Fruit fly (Drosophila melanogaster) whole organism, embryonic: ENCODE results near the gene CG18581.

Experiments
- CG1233 ChIP-seq: fragments of 200-800 bp; sonication (Bioruptor generic); optimal IDR thresholded peaks from 4 replicates; lab custom pipeline; 2018; ENCODE audit warnings: missing biosample characterization, mild to moderate bottlenecking, missing genetic modification characterization
- Doc2 ChIP-seq: fragments of 200-800 bp; sonication (Bioruptor generic); IDR thresholded peaks from 2 replicates; pipeline ENCODE4 v1.3.6; 2022; ENCODE audit warnings: missing biosample characterization, missing genetic modification characterization
- Fer3 ChIP-seq: fragments of 200-800 bp; sonication (Bioruptor generic); optimal IDR thresholded peaks from 2 replicates; lab custom pipeline; 2018; ENCODE audit warnings: missing biosample characterization, mild to moderate bottlenecking, missing genetic modification characterization, moderate library complexity
- Hand ChIP-seq: fragments of 200-800 bp; sonication (Bioruptor generic); optimal IDR thresholded peaks from 2 replicates; lab custom pipeline; 2017; ENCODE audit warnings: mild to moderate bottlenecking, missing biosample characterization, missing genetic modification reagents, missing genetic modification characterization
- Hsf ChIP-seq: fragments of 200-800 bp; sonication (Bioruptor generic); optimal IDR thresholded peaks from 3 replicates; lab custom pipeline; 2016; ENCODE audit warnings: missing biosample characterization, missing genetic modification characterization
- NC2α ChIP-seq: fragments of 200-800 bp; sonication (Bioruptor generic); optimal IDR thresholded peaks from 2 replicates; lab custom pipeline; 2016; ENCODE audit warnings: missing biosample characterization, missing genetic modification characterization
- Ssrp ChIP-seq: fragments of 200-800 bp; sonication (Bioruptor generic); optimal IDR thresholded peaks from 2 replicates; lab custom pipeline; 2018; ENCODE audit warnings: missing biosample characterization, mild to moderate bottlenecking, missing genetic modification characterization, moderate library complexity
- Tbp ChIP-seq: fragments of >200 bp; optimal IDR thresholded peaks from 2 replicates; lab custom pipeline; 2018; ENCODE audit warnings: missing biosample characterization, missing genetic modification characterization
- cad ChIP-seq: fragments of >200 bp; optimal IDR thresholded peaks from 2 replicates; lab custom pipeline; 2017; ENCODE audit warnings: missing biosample characterization, missing genetic modification characterization
- crc ChIP-seq: fragments of 200-800 bp; sonication (Bioruptor generic); optimal IDR thresholded peaks from 2 replicates; lab custom pipeline; 2016; ENCODE audit warnings: missing biosample characterization, missing genetic modification characterization
- dpn ChIP-seq, 2 experiments: fragments of 200-800 bp; sonication (Bioruptor generic); optimal IDR thresholded peaks; 3 replicates each; lab custom pipeline; 2016; ENCODE audit warnings: missing biosample characterization in 2 of 2, missing genetic modification characterization in 2 of 2
- eyg ChIP-seq: fragments of 200-800 bp; sonication (Bioruptor generic); optimal IDR thresholded peaks from 3 replicates; lab custom pipeline; 2016; ENCODE audit warnings: missing biosample characterization, missing genetic modification characterization

dm6 chr3L:15031773-15032172 lies 18.2 kb downstream of the CG18581 start:
- TF ChIP-seq cad (GFP tag; lab: Kevin White, UChicago) = no peak
- TF ChIP-seq Hand (GFP tag; lab: Kevin White, UChicago) = no peak
- TF ChIP-seq Tbp (GFP tag; lab: Kevin White, UChicago) = no peak
- no peak for TF ChIP-seq dpn (GFP tag; optimal IDR thresholded peaks at IDR 0.05; lab: Kevin White, UChicago)
- no peak for TF ChIP-seq crc (GFP tag; lab: Kevin White, UChicago)
- TF ChIP-seq Hsf (GFP tag; lab: Kevin White, UChicago) = no peak
- TF ChIP-seq Fer3 (tag; lab: Kevin White, UChicago) = no peak
- TF ChIP-seq Ssrp (tag; lab: Kevin White, UChicago) = no peak
- no peak for TF ChIP-seq CG1233 (GFP tag; lab: Kevin White, UChicago)
- TF ChIP-seq NC2α (GFP tag; lab: Kevin White, UChicago) = no peak
- TF ChIP-seq Doc2 (GFP tag; lab: Robert Waterston, UW) = no peak
- no peak for TF ChIP-seq eyg (GFP tag; lab: Kevin White, UChicago)
